Fruit fly (Drosophila melanogaster) whole organism, embryonic: ENCODE measurements around the gene Efr.

Experiments used
- B-H2 ChIP-seq: fragments of 200-800 bp; sonication (Bioruptor generic); optimal IDR thresholded peaks from 2 replicates; lab custom pipeline; 2018; ENCODE audit warnings: missing biosample characterization, mild to moderate bottlenecking, missing genetic modification characterization
- CG10209 ChIP-seq: fragments of 200-800 bp; sonication (Bioruptor generic); optimal IDR thresholded peaks from 3 replicates; lab custom pipeline; 2017; ENCODE audit warnings: missing biosample characterization, mild to moderate bottlenecking, missing genetic modification characterization, missing genetic modification reagents
- CG10321 ChIP-seq: fragments of 200-800 bp; sonication (Bioruptor generic); IDR thresholded peaks from 2 replicates; pipeline ENCODE4 v1.3.6; 2022; ENCODE audit warnings: missing biosample characterization, missing genetic modification characterization
- CG10366 ChIP-seq: fragments of 200-800 bp; sonication (Bioruptor generic); IDR thresholded peaks from 2 replicates; pipeline ENCODE4 v1.3.6; 2022; ENCODE audit warnings: missing biosample characterization, missing genetic modification characterization
- CG11504 ChIP-seq: fragments of 200-800 bp; sonication (Bioruptor generic); optimal IDR thresholded peaks from 3 replicates; lab custom pipeline; 2019; ENCODE audit warnings: missing biosample characterization, mild to moderate bottlenecking, missing genetic modification characterization, moderate library complexity
- CG12071 ChIP-seq: fragments of 200-800 bp; sonication (Bioruptor generic); optimal IDR thresholded peaks from 3 replicates; lab custom pipeline; 2018; ENCODE audit warnings: missing biosample characterization, mild to moderate bottlenecking, missing genetic modification characterization
- CG12391 ChIP-seq: fragments of 200-800 bp; sonication (Bioruptor generic); optimal IDR thresholded peaks from 3 replicates; lab custom pipeline; 2018; ENCODE audit warnings: missing biosample characterization, mild to moderate bottlenecking, missing genetic modification characterization, moderate library complexity
- CG1603 ChIP-seq: fragments of 200-800 bp; sonication (Bioruptor generic); optimal IDR thresholded peaks from 2 replicates; lab custom pipeline; 2019; ENCODE audit warnings: missing biosample characterization, mild to moderate bottlenecking, missing genetic modification characterization, moderate library complexity
- CG1647 ChIP-seq: fragments of 200-800 bp; sonication (Bioruptor generic); optimal IDR thresholded peaks from 3 replicates; lab custom pipeline; 2016; ENCODE audit warnings: missing biosample characterization, missing genetic modification characterization
- CG17359 ChIP-seq: fragments of 200-800 bp; sonication (Bioruptor generic); optimal IDR thresholded peaks from 3 replicates; lab custom pipeline; 2018; ENCODE audit warnings: missing biosample characterization, mild to moderate bottlenecking, missing genetic modification characterization, moderate library complexity
- CG2712 ChIP-seq: fragments of 200-800 bp; optimal IDR thresholded peaks from 3 replicates; lab custom pipeline; 2019; ENCODE audit warnings: missing biosample characterization, mild to moderate bottlenecking, missing genetic modification characterization, moderate library complexity
- CG2875 ChIP-seq: fragments of 200-800 bp; sonication (Bioruptor generic); optimal IDR thresholded peaks from 2 replicates; lab custom pipeline; 2017; ENCODE audit warnings: missing biosample characterization, mild to moderate bottlenecking, missing genetic modification characterization, missing genetic modification reagents
- CG30020 ChIP-seq: fragments of 200-800 bp; optimal IDR thresholded peaks from 2 replicates; lab custom pipeline; 2019; ENCODE audit warnings: missing biosample characterization, mild to moderate bottlenecking, missing genetic modification characterization, moderate library complexity
- CG30403 ChIP-seq: fragments of 200-800 bp; sonication (Bioruptor generic); optimal IDR thresholded peaks from 3 replicates; lab custom pipeline; 2016; ENCODE audit warnings: missing biosample characterization, missing genetic modification characterization
- CG31365 ChIP-seq: fragments of 200-800 bp; sonication (Bioruptor generic); optimal IDR thresholded peaks from 2 replicates; lab custom pipeline; 2018; ENCODE audit warnings: missing biosample characterization, mild to moderate bottlenecking, missing genetic modification characterization
- CG3726 ChIP-seq: fragments of 200-800 bp; sonication (Bioruptor generic); IDR thresholded peaks from 3 replicates; pipeline ENCODE4, ENCODE4 v1.3.6; 2022; ENCODE audit warnings: missing biosample characterization, missing genetic modification characterization
- CG4360 ChIP-seq: fragments of 200-800 bp; sonication (Bioruptor generic); IDR thresholded peaks from 2 replicates; pipeline ENCODE4 v1.3.6; 2022; ENCODE audit warnings: missing biosample characterization, missing genetic modification characterization
- CG4404 ChIP-seq: fragments of 200-800 bp; sonication (Bioruptor generic); IDR thresholded peaks from 2 replicates; pipeline ENCODE4 v1.3.6; 2022; ENCODE audit warnings: missing biosample characterization, missing genetic modification characterization
- CG8359 ChIP-seq: fragments of 200-800 bp; sonication (Bioruptor generic); optimal IDR thresholded peaks from 2 replicates; lab custom pipeline; 2017; ENCODE audit warnings: missing biosample characterization, mild to moderate bottlenecking, missing genetic modification characterization, borderline replicate concordance
- CG9727 ChIP-seq: fragments of 200-800 bp; sonication (Bioruptor generic); optimal IDR thresholded peaks from 3 replicates; lab custom pipeline; 2017; ENCODE audit warnings: missing biosample characterization, mild to moderate bottlenecking, missing genetic modification characterization
- CG9932 ChIP-seq: fragments of 200-800 bp; sonication (Bioruptor generic); IDR thresholded peaks from 2 replicates; pipeline ENCODE4 v1.3.6; 2022; ENCODE audit warnings: missing biosample characterization, missing genetic modification characterization
- D19A ChIP-seq: fragments of 200-800 bp; optimal IDR thresholded peaks from 3 replicates; lab custom pipeline; 2019; ENCODE audit warnings: missing biosample characterization, mild to moderate bottlenecking, missing genetic modification characterization, moderate library complexity
- Dad ChIP-seq: fragments of 200-800 bp; sonication (Bioruptor generic); optimal IDR thresholded peaks from 3 replicates; lab custom pipeline; 2016; ENCODE audit warnings: missing biosample characterization, missing genetic modification characterization
- Dbx ChIP-seq: fragments of 200-800 bp; sonication (Bioruptor generic); IDR thresholded peaks from 3 replicates; pipeline ENCODE4 v1.3.6; 2022; ENCODE audit warnings: missing biosample characterization, missing genetic modification characterization
- Elba2 ChIP-seq: fragments of 200-800 bp; sonication (Bioruptor generic); optimal IDR thresholded peaks from 3 replicates; lab custom pipeline; 2016; ENCODE audit warnings: missing biosample characterization, missing genetic modification characterization
- Hmr ChIP-seq: fragments of 200-800 bp; sonication (Bioruptor generic); optimal IDR thresholded peaks from 3 replicates; lab custom pipeline; 2017; ENCODE audit warnings: mild to moderate bottlenecking, missing biosample characterization, missing genetic modification reagents, missing genetic modification characterization
- Med ChIP-seq: fragments of 200-800 bp; sonication (Bioruptor generic); peaks from one replicate; lab custom pipeline; 2016; ENCODE audit warnings: missing biosample characterization, missing genetic modification characterization, mild to moderate bottlenecking, inconsistent platforms, moderate library complexity
- Nf-YB ChIP-seq: fragments of 200-800 bp; sonication (Bioruptor generic); optimal IDR thresholded peaks from 3 replicates; lab custom pipeline; 2019; ENCODE audit warnings: missing biosample characterization, mild to moderate bottlenecking, missing genetic modification characterization, moderate library complexity
- TFAM ChIP-seq: fragments of 200-800 bp; sonication (Bioruptor generic); optimal IDR thresholded peaks from 2 replicates; lab custom pipeline; 2017; ENCODE audit warnings: missing biosample characterization, missing genetic modification characterization, inconsistent platforms
- bigmax ChIP-seq: fragments of 200-800 bp; sonication (Bioruptor generic); optimal IDR thresholded peaks from 2 replicates; lab custom pipeline; 2018; ENCODE audit warnings: missing biosample characterization, mild to moderate bottlenecking, missing genetic modification characterization
- bsh ChIP-seq, 2 experiments: fragments of 200-800 bp; sonication (Bioruptor generic); optimal IDR thresholded peaks; 2 replicates each; lab custom pipeline; 2017 to 2018; ENCODE audit warnings: mild to moderate bottlenecking in 2 of 2, missing biosample characterization in 2 of 2, missing genetic modification characterization in 2 of 2, moderate library complexity in 1 of 2
- cwo ChIP-seq: fragments of 200-800 bp; sonication (Bioruptor generic); optimal IDR thresholded peaks from 3 replicates; lab custom pipeline; 2017; ENCODE audit warnings: missing biosample characterization, missing genetic modification characterization, mild to moderate bottlenecking, moderate library complexity, missing genetic modification reagents
- dysf ChIP-seq: fragments of 200-800 bp; sonication (Bioruptor generic); IDR thresholded peaks from 3 replicates; pipeline ENCODE4 v1.3.6; 2022; ENCODE audit warnings: missing biosample characterization, missing genetic modification characterization
- en ChIP-seq: fragments of 200-800 bp; sonication (Bioruptor generic); optimal IDR thresholded peaks from 2 replicates; lab custom pipeline; 2016; ENCODE audit warnings: missing biosample characterization, missing genetic modification characterization
- esg ChIP-seq: fragments of 200-800 bp; sonication (Bioruptor generic); conservative IDR thresholded peaks from 2 replicates; pipeline ENCODE4 v1.3.6; 2022; ENCODE audit warnings: missing biosample characterization, missing genetic modification characterization
- exex ChIP-seq: fragments of 200-800 bp; sonication (Bioruptor generic); optimal IDR thresholded peaks from 4 replicates; lab custom pipeline; 2018; ENCODE audit warnings: missing biosample characterization, mild to moderate bottlenecking, missing genetic modification characterization, moderate library complexity
- fru ChIP-seq: fragments of >200 bp; optimal IDR thresholded peaks from 2 replicates; lab custom pipeline; 2017
- gsb-n ChIP-seq: fragments of 200-800 bp; sonication (Bioruptor generic); optimal IDR thresholded peaks from 3 replicates; lab custom pipeline; 2018; ENCODE audit warnings: missing biosample characterization, mild to moderate bottlenecking, missing genetic modification characterization
- kah ChIP-seq: fragments of 200-800 bp; sonication (Bioruptor generic); optimal IDR thresholded peaks from 2 replicates; lab custom pipeline; 2018; ENCODE audit warnings: missing biosample characterization, mild to moderate bottlenecking, missing genetic modification characterization
- pita ChIP-seq: fragments of 200-800 bp; sonication (Bioruptor generic); optimal IDR thresholded peaks from 2 replicates; lab custom pipeline; 2017; ENCODE audit warnings: missing biosample characterization, mild to moderate bottlenecking, missing genetic modification characterization
- pzg ChIP-seq: fragments of 200-800 bp; sonication (Bioruptor generic); optimal IDR thresholded peaks from 3 replicates; lab custom pipeline; 2018; ENCODE audit warnings: missing biosample characterization, mild to moderate bottlenecking, missing genetic modification characterization, moderate library complexity
- ranshi ChIP-seq: fragments of 200-800 bp; sonication (Bioruptor generic); IDR thresholded peaks from 2 replicates; pipeline ENCODE4 v1.3.6; 2022; ENCODE audit warnings: missing biosample characterization, missing genetic modification characterization
- salm ChIP-seq: fragments of 200-800 bp; sonication (Bioruptor generic); optimal IDR thresholded peaks from 2 replicates; lab custom pipeline; 2018; ENCODE audit warnings: missing biosample characterization, mild to moderate bottlenecking, missing genetic modification characterization
- sens-2 ChIP-seq: fragments of 200-800 bp; sonication (Bioruptor generic); IDR thresholded peaks from 2 replicates; pipeline ENCODE4 v1.3.6; 2022; ENCODE audit warnings: missing biosample characterization, missing genetic modification characterization
- sisA ChIP-seq: fragments of 200-800 bp; sonication (Bioruptor generic); IDR thresholded peaks from 2 replicates; pipeline ENCODE4 v1.3.6; 2022; ENCODE audit warnings: missing biosample characterization, missing genetic modification characterization
- sob ChIP-seq: fragments of 200-800 bp; sonication (Bioruptor generic); IDR thresholded peaks from 2 replicates; pipeline ENCODE4 v1.3.6; 2022; ENCODE audit warnings: missing biosample characterization, missing genetic modification characterization
- tin ChIP-seq: fragments of 200-800 bp; sonication (Bioruptor generic); optimal IDR thresholded peaks from 3 replicates; lab custom pipeline; 2016; ENCODE audit warnings: missing biosample characterization, missing genetic modification characterization
- tll ChIP-seq, 2 experiments: fragments of 200-800 bp in 1 of 2; fragments of >200 bp in 1 of 2; sonication (Bioruptor generic) in 1 of 2; optimal IDR thresholded peaks; 2 replicates each; lab custom pipeline; 2017 to 2019; ENCODE audit warnings: missing biosample characterization in 2 of 2, missing genetic modification characterization in 2 of 2, mild to moderate bottlenecking in 1 of 2, moderate library complexity in 1 of 2
- tup ChIP-seq: fragments of 200-800 bp; sonication (Bioruptor generic); optimal IDR thresholded peaks from 2 replicates; lab custom pipeline; 2016; ENCODE audit warnings: missing biosample characterization, mild to moderate bottlenecking, missing genetic modification characterization, moderate library complexity
- yki ChIP-seq: fragments of >200 bp; optimal IDR thresholded peaks from 3 replicates; lab custom pipeline; 2018
- zen ChIP-seq: fragments of 200-800 bp; sonication (Bioruptor generic); optimal IDR thresholded peaks from 3 replicates; lab custom pipeline; 2018; ENCODE audit warnings: missing biosample characterization, mild to moderate bottlenecking, missing genetic modification characterization, moderate library complexity

Gene Efr

dm6 chrX:6267187-6267711 is 47.5 kb downstream of the Efr start, which contains the start of gene schlank (continued):
- TF ChIP-seq CG31365 (tag; lab: Kevin White, UChicago) (no peak), tup (no peak), D19A (tag; lab: Kevin White, UChicago) (no peak), CG3726 (GFP tag; lab: Robert Waterston, UW) (no peak), CG10321 (GFP tag; lab: Robert Waterston, UW) (no peak), CG4404 (GFP tag; lab: Robert Waterston, UW) (peak; percentile 44; the same call in 1 of the 2 replicates), CG9727 (GFP tag; lab: Kevin White, UChicago) (peak; percentile 55), Med (GFP tag; lab: Kevin White, UChicago) (peak; percentile 85), ranshi (GFP tag; lab: Robert Waterston, UW) (peak; percentile 57; the same call in 1 of the 2 replicates), CG2875 (GFP tag; lab: Kevin White, UChicago) (no peak), CG17359 (tag; lab: Kevin White, UChicago) (peak; percentile 53), CG12071 (GFP tag; lab: Kevin White, UChicago) (peak; percentile 25), CG11504 (tag; lab: Kevin White, UChicago) (no peak), salm (tag; lab: Kevin White, UChicago) (no peak), gsb-n (tag; lab: Kevin White, UChicago) (no peak), CG30403 (GFP tag; lab: Kevin White, UChicago) (peak; percentile 62), Elba2 (GFP tag; lab: Kevin White, UChicago) (no peak), CG10366 (GFP tag; lab: Robert Waterston, UW) (peak; percentile 61; the same call in 1 of the 2 replicates), CG2712 (tag; lab: Kevin White, UChicago) (peak; percentile 54), CG4360 (GFP tag; lab: Robert Waterston, UW) (no peak), B-H2 (GFP tag; lab: Kevin White, UChicago) (no peak), yki (lab: Kevin White, UChicago) (no peak), CG10209 (GFP tag; lab: Kevin White, UChicago) (peak; percentile 17), tll (GFP tag; optimal IDR thresholded peaks at IDR 0.05; lab: Kevin White, UChicago) (peak; percentile 13 to 60), bsh (GFP tag; optimal IDR thresholded peaks at IDR 0.05; lab: Kevin White, UChicago) (peak in 1 of 2 experiments; percentile 38), Dbx (0 out of 3 replicates have a peak, but pooled peaks have one; percentile 36), pzg (peak; percentile 76), CG9932 (GFP tag; lab: Robert Waterston, UW) (peak; percentile 70), bigmax (GFP tag; lab: Kevin White, UChicago) (no peak), CG30020 (tag; lab: Kevin White, UChicago) (peak; percentile 38), Nf-YB (no peak), CG1603 (tag; lab: Kevin White, UChicago) (peak; percentile 45), tin (GFP tag; lab: Kevin White, UChicago) (peak; percentile 41), pita (GFP tag; lab: Kevin White, UChicago) (no peak), zen (tag; lab: Kevin White, UChicago) (peak; percentile 24), dysf (peak; percentile 74), CG1647 (GFP tag; lab: Kevin White, UChicago) (no peak), sisA (GFP tag; lab: Robert Waterston, UW) (peak; percentile 74), sens-2 (GFP tag; lab: Robert Waterston, UW) (no peak), CG12391 (tag; lab: Kevin White, UChicago) (peak; percentile 52), sob (GFP tag; lab: Robert Waterston, UW) (peak; percentile 27; the same call in 1 of the 2 replicates), exex (tag; lab: Kevin White, UChicago) (no peak), en (GFP tag; lab: Kevin White, UChicago) (no peak), cwo (no peak), CG8359 (GFP tag; lab: Kevin White, UChicago) (no peak), fru (no peak), Dad (GFP tag; lab: Kevin White, UChicago) (peak; percentile 25), Hmr (GFP tag; lab: Kevin White, UChicago) (no peak), TFAM (GFP tag; lab: Kevin White, UChicago) (no peak), kah (GFP tag; lab: Kevin White, UChicago) (no peak), esg (GFP tag; lab: Robert Waterston, UW) (peak; percentile 57)
